Worm (Caenorhabditis elegans): ENCODE results near the gene acc-4.

ce11 chrIII:13455207-13455606 is 28.7 kb downstream of the acc-4 start, which contains the start of gene cua-1:
- TF ChIP-seq ets-4 (tag; optimal IDR thresholded peaks at IDR 0.05) (no peak), hlh-8 (tag; optimal IDR thresholded peaks at IDR 0.05) (no peak), ceh-6 (GFP tag; optimal IDR thresholded peaks at IDR 0.05) (no peak), sdc-2 (tag; optimal IDR thresholded peaks at IDR 0.05) (no peak), ceh-2 (tag; optimal IDR thresholded peaks at IDR 0.05) (no peak), K09A11.1 (tag; optimal IDR thresholded peaks at IDR 0.05; ENCODE audit: insufficient read depth) (no peak), elt-2 (tag; optimal IDR thresholded peaks at IDR 0.05) (no peak), ceh-22 (tag; optimal IDR thresholded peaks at IDR 0.05) (no peak), pqm-1 (tag; optimal IDR thresholded peaks at IDR 0.05) (no peak)

Measured in whole organism, late embryonic.